Fruit fly (Drosophila melanogaster): Measurements from ENCODE around the gene CG32486.

The CG32486 gene

dm6 chr3L:3046325-3047156 lies 24.1 kb downstream of the CG32486 start, which contains the start of the genes scramb2 and Sk2 (continued):
- TF ChIP-seq CG9797 (GFP tag; optimal IDR thresholded peaks at IDR 0.05) (peak; percentile 95), CG2712 (tag; optimal IDR thresholded peaks at IDR 0.05) (peak; percentile 94), CG13296 (GFP tag; optimal IDR thresholded peaks at IDR 0.05) (peak; percentile 97), vfl (GFP tag; optimal IDR thresholded peaks at IDR 0.05) (peak; percentile 70), Optix (GFP tag; IDR thresholded peaks at IDR 0.05) (peak; percentile 94), CG12942 (GFP tag; optimal IDR thresholded peaks at IDR 0.05) (peak; percentile 83), Tbp (GFP tag; optimal IDR thresholded peaks at IDR 0.05) (no peak), Atf6 (GFP tag; IDR thresholded peaks at IDR 0.05) (peak; percentile 92), CG8359 (GFP tag; optimal IDR thresholded peaks at IDR 0.05; ENCODE audit: borderline replicate concordance) (peak; percentile 85), lola (GFP tag; optimal IDR thresholded peaks at IDR 0.05) (peak in 1 of 3 experiments; percentile 87), her (GFP tag; optimal IDR thresholded peaks at IDR 0.05) (peak; percentile 82), Lim3 (GFP tag; IDR thresholded peaks at IDR 0.05) (peak; percentile 83; the same call in 1 of the 2 replicates), hkb (optimal IDR thresholded peaks at IDR 0.05) (peak; percentile 58), hkb (GFP tag; IDR thresholded peaks at IDR 0.05) (peak; percentile 98), CG33557 (GFP tag; optimal IDR thresholded peaks at IDR 0.05) (peak; percentile 80), CG10654 (GFP tag; optimal IDR thresholded peaks at IDR 0.05) (peak; percentile 89), zf30C (GFP tag; optimal IDR thresholded peaks at IDR 0.05) (peak; percentile 55), CG13775 (GFP tag; optimal IDR thresholded peaks at IDR 0.05) (peak; percentile 90), Hmx (GFP tag; optimal IDR thresholded peaks at IDR 0.05) (peak; percentile 76), CG13894 (tag; optimal IDR thresholded peaks at IDR 0.05) (peak; percentile 85), CG14441 (GFP tag; IDR thresholded peaks at IDR 0.05) (peak; percentile 93), Gsc (GFP tag; IDR thresholded peaks at IDR 0.05) (peak; percentile 78), B-H2 (GFP tag; optimal IDR thresholded peaks at IDR 0.05) (peak; percentile 89), ara (GFP tag; IDR thresholded peaks at IDR 0.05) (peak; percentile 94), bcd (GFP tag; optimal IDR thresholded peaks at IDR 0.05) (peak; percentile 95), cas (GFP tag; IDR thresholded peaks at IDR 0.05) (peak; percentile 82), pita (GFP tag; optimal IDR thresholded peaks at IDR 0.05) (no peak), Dbx (GFP tag; IDR thresholded peaks at IDR 0.05) (peak; percentile 94), abd-A (tag; optimal IDR thresholded peaks at IDR 0.05) (no peak), gro (GFP tag; optimal IDR thresholded peaks at IDR 0.05) (peak; percentile 89), CG15601 (tag; optimal IDR thresholded peaks at IDR 0.05) (peak; percentile 88), otp (GFP tag; IDR thresholded peaks at IDR 0.05) (peak; percentile 93), CG4282 (GFP tag; optimal IDR thresholded peaks at IDR 0.05) (peak; percentile 20), Lhr (GFP tag; optimal IDR thresholded peaks at IDR 0.05) (peak; percentile 80), Hey (tag; optimal IDR thresholded peaks at IDR 0.05) (peak; percentile 73), CG12219 (GFP tag; optimal IDR thresholded peaks at IDR 0.05) (peak; percentile 95), CG17802 (tag; optimal IDR thresholded peaks at IDR 0.05) (peak; percentile 74), ash1 (GFP tag; optimal IDR thresholded peaks at IDR 0.05) (peak; percentile 77), hb (GFP tag; IDR thresholded peaks at IDR 0.05; ENCODE audit: partially characterized antibody) (no peak), CrebB (tag; optimal IDR thresholded peaks at IDR 0.05) (peak; percentile 92), CG1529 (GFP tag; optimal IDR thresholded peaks at IDR 0.05) (peak; percentile 93), Chrac-16 (GFP tag; optimal IDR thresholded peaks at IDR 0.05) (peak; percentile 92), CG15696 (tag; optimal IDR thresholded peaks at IDR 0.05) (peak; percentile 86), prd (optimal IDR thresholded peaks at IDR 0.05) (no peak), prd (GFP tag; IDR thresholded peaks at IDR 0.05) (peak; percentile 97), D19B (GFP tag; optimal IDR thresholded peaks at IDR 0.05) (peak; percentile 83), CHES-1-like (GFP tag; optimal IDR thresholded peaks at IDR 0.05) (peak; percentile 57), en (GFP tag; optimal IDR thresholded peaks at IDR 0.05) (peak; percentile 55), CG11504 (tag; optimal IDR thresholded peaks at IDR 0.05) (peak; percentile 95)

Measured in whole organism, embryonic.